Fruit fly (Drosophila melanogaster) whole organism, wandering third instar larva: Measurements from ENCODE around the gene CG4465.

Experiments used
- Jra ChIP-seq: sonication (Bioruptor generic); optimal IDR thresholded peaks from 2 replicates; lab custom pipeline; 2016; ENCODE audit warnings: missing biosample characterization, missing genetic modification characterization
- brk ChIP-seq: fragments of 200-800 bp; sonication (Bioruptor generic); optimal IDR thresholded peaks from 2 replicates; lab custom pipeline; 2016; ENCODE audit warnings: missing biosample characterization, mild to moderate bottlenecking, missing genetic modification characterization
- usp ChIP-seq: fragments of >200 bp; optimal IDR thresholded peaks from 2 replicates; lab custom pipeline; 2017; ENCODE audit warnings: missing biosample characterization, missing genetic modification characterization

dm6 chr3R:19932169-19932568 lies 14.5 kb upstream of the CG4465 start:
- TF ChIP-seq brk (GFP tag; lab: Kevin White, UChicago) (no peak), usp (GFP tag; lab: Kevin White, UChicago) (no peak), Jra (GFP tag; lab: Kevin White, UChicago) (no peak)
